Worm (Caenorhabditis elegans) whole organism, L1 larva: ENCODE data around the gene cmtr-2.

ENCODE experiments used
- aha-1 ChIP-seq: fragments of 150-350 bp; optimal IDR thresholded peaks from 2 replicates; lab custom pipeline; 2014; ENCODE audit warnings: missing biosample characterization, missing genetic modification characterization
- ama-1 ChIP-seq: fragments of 150-350 bp; optimal IDR thresholded peaks from 2 replicates; lab custom pipeline; 2014
- fkh-10 ChIP-seq: sonication (generic microtip); optimal IDR thresholded peaks from 2 replicates; lab custom pipeline; 2017; ENCODE audit warnings: missing biosample characterization, missing genetic modification reagents, missing genetic modification characterization
- pqm-1 ChIP-seq: sonication (generic microtip); optimal IDR thresholded peaks from 3 replicates; lab custom pipeline; 2017; ENCODE audit warnings: missing biosample characterization, missing genetic modification characterization
- unc-62 ChIP-seq: fragments of 150-350 bp; optimal IDR thresholded peaks from 2 replicates; lab custom pipeline; 2014; ENCODE audit warnings: missing biosample characterization, missing genetic modification reagents, missing genetic modification characterization
- zag-1 ChIP-seq: fragments of 150-350 bp; optimal IDR thresholded peaks from 2 replicates; lab custom pipeline; 2014; ENCODE audit warnings: missing biosample characterization, missing genetic modification characterization

- no peak for TF ChIP-seq pqm-1
- no peak for TF ChIP-seq ama-1 (lab: Kevin White, UChicago)
- no peak for TF ChIP-seq fkh-10 (GFP tag; lab: Kevin White, UChicago)
- no peak for TF ChIP-seq unc-62
- no peak for TF ChIP-seq zag-1 (tag; lab: Kevin White, UChicago)
- TF ChIP-seq aha-1 = no peak
These were observed 30.1 kb downstream of the cmtr-2 start for ce11 chrIII:6645305-6645704.
